Worm (Caenorhabditis elegans): Measurements from ENCODE around the gene Y116A8C.19.
A peak's percentile ranks its signal among the peaks of the same experiment; 100 is the strongest.

Y116A8C.19 gene

DNA sequence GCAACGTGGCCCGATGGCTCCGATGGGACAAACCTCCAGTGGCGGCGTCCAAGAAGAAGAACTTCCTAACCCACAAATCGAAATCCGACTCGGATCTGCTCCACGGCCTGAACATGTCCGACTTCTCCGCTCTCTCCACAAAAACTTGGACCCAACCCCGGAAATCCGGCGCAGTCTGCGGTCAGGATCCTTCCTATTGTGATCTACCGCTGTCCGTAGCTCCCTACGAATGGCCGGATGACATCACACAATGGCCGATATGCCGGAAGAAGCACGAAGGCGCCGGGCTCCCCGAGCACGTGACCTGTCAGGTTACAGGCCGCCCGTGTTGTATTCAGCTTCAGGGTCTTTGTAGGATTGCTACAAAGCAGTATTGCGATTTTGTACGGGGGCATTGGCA is 29.2 kb downstream of the Y116A8C.19 start:
- TF ChIP-seq dsc-1 (tag; optimal IDR thresholded peaks at IDR 0.05): no peak
- TF ChIP-seq swsn-7 (tag; optimal IDR thresholded peaks at IDR 0.05): no peak
- TF ChIP-seq irx-1 (tag; optimal IDR thresholded peaks at IDR 0.05): no peak
- TF ChIP-seq sptf-1 (tag; optimal IDR thresholded peaks at IDR 0.05): no peak
- TF ChIP-seq fos-1 (tag; optimal IDR thresholded peaks at IDR 0.05): no peak
- TF ChIP-seq pax-3 (tag; optimal IDR thresholded peaks at IDR 0.05): no peak
- no peak for TF ChIP-seq mdl-1 (tag; optimal IDR thresholded peaks at IDR 0.05)
- no peak for TF ChIP-seq ceh-8 (GFP tag; optimal IDR thresholded peaks at IDR 0.05)

DNA sequence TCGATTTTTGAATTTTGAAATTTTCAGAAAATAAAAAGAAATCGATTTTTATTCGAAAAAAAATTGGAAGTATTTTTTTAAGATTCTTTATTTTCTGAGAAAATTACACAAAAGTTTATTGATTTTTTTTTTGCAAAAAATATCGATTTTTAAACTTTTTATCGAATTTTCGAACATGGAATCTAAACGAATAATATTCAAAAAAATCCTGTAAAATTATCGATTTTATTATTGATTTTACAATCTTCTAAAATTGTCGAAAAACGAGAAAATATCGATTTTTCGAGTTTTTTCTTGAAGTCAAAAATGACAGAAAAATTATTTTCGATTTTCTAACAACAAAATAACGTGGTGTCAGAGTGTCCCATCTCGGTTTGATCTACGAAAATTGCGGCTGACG is 33.7 kb downstream of the Y116A8C.19 start:
- TF ChIP-seq nhr-19 (GFP tag; conservative IDR thresholded peaks at IDR 0.05) (no peak), lir-3 (tag; optimal IDR thresholded peaks at IDR 0.05; ENCODE audit: poor library complexity) (no peak), ceh-63 (GFP tag; optimal IDR thresholded peaks at IDR 0.05) (no peak), grh-1 (GFP tag; IDR thresholded peaks at IDR 0.05) (no peak), Y116A8C.19 (tag; optimal IDR thresholded peaks at IDR 0.05; ENCODE audit: borderline replicate concordance) (no peak), C04F5.9 (tag; optimal IDR thresholded peaks at IDR 0.05) (no peak), unc-62 (GFP tag; optimal IDR thresholded peaks at IDR 0.05) (no peak), ceh-8 (GFP tag; optimal IDR thresholded peaks at IDR 0.05) (no peak), F16B12.6 (tag; optimal IDR thresholded peaks at IDR 0.05) (no peak), unc-130 (tag; optimal IDR thresholded peaks at IDR 0.05) (no peak), ztf-11 (tag; optimal IDR thresholded peaks at IDR 0.05) (no peak), mef-2 (tag; optimal IDR thresholded peaks at IDR 0.05) (no peak), nhr-12 (tag; optimal IDR thresholded peaks at IDR 0.05) (no peak), tlp-1 (tag; optimal IDR thresholded peaks at IDR 0.05) (no peak)

- TF ChIP-seq sox-4 (tag; optimal IDR thresholded peaks at IDR 0.05): peak; percentile 78
- TF ChIP-seq ceh-8 (GFP tag; optimal IDR thresholded peaks at IDR 0.05): no peak
- TF ChIP-seq pqm-1 (tag; optimal IDR thresholded peaks at IDR 0.05): no peak
- TF ChIP-seq mef-2 (tag; optimal IDR thresholded peaks at IDR 0.05): no peak
- TF ChIP-seq nhr-71 (tag; optimal IDR thresholded peaks at IDR 0.05): peak; percentile 88
- TF ChIP-seq unc-130 (tag; optimal IDR thresholded peaks at IDR 0.05): peak; percentile 88
- TF ChIP-seq aha-1 (tag; optimal IDR thresholded peaks at IDR 0.05): no peak
- TF ChIP-seq mdl-1 (tag; optimal IDR thresholded peaks at IDR 0.05): peak in 1 of 2 experiments; percentile 22
- peak; percentile 61 for TF ChIP-seq snpc-4 (tag; optimal IDR thresholded peaks at IDR 0.05)
- TF ChIP-seq dpl-1 (GFP tag; optimal IDR thresholded peaks at IDR 0.05): peak; percentile 93 to 96 (median 94)
- TF ChIP-seq zip-4 (GFP tag; optimal IDR thresholded peaks at IDR 0.05): no peak
- peak; percentile 77 for TF ChIP-seq mep-1 (tag; optimal IDR thresholded peaks at IDR 0.05)
- peak; percentile 89 for TF ChIP-seq irx-1 (tag; optimal IDR thresholded peaks at IDR 0.05)
- TF ChIP-seq nhr-28 (tag; optimal IDR thresholded peaks at IDR 0.05): no peak
- TF ChIP-seq fkh-10 (GFP tag; optimal IDR thresholded peaks at IDR 0.05): no peak
- peak; percentile 51 for TF ChIP-seq skn-1 (tag; optimal IDR thresholded peaks at IDR 0.05)
- peak; percentile 95 for TF ChIP-seq lir-3 (tag; optimal IDR thresholded peaks at IDR 0.05; ENCODE audit: poor library complexity)
- peak; percentile 88 for TF ChIP-seq tbx-2 (tag; optimal IDR thresholded peaks at IDR 0.05)
- peak; percentile 92 for TF ChIP-seq ceh-90 (tag; optimal IDR thresholded peaks at IDR 0.05)
- TF ChIP-seq nhr-84 (tag; optimal IDR thresholded peaks at IDR 0.05): no peak
- no peak for TF ChIP-seq ces-1 (GFP tag; optimal IDR thresholded peaks at IDR 0.05)
- no peak for TF ChIP-seq fos-1 (tag; optimal IDR thresholded peaks at IDR 0.05)
- peak; percentile 17 for TF ChIP-seq lin-39 (tag; optimal IDR thresholded peaks at IDR 0.05)
- peak; percentile 76 for TF ChIP-seq swsn-7 (tag; optimal IDR thresholded peaks at IDR 0.05)
- TF ChIP-seq ceh-88 (GFP tag; IDR thresholded peaks at IDR 0.05): peak; percentile 25; the same call in 1 of the 2 replicates
- TF ChIP-seq nhr-90 (tag; optimal IDR thresholded peaks at IDR 0.05; ENCODE audit: poor library complexity): peak; percentile 91
- TF ChIP-seq hlh-4 (tag; optimal IDR thresholded peaks at IDR 0.05): no peak
- TF ChIP-seq lin-35 (GFP tag; optimal IDR thresholded peaks at IDR 0.05): peak; percentile 97
- TF ChIP-seq sup-37 (GFP tag; optimal IDR thresholded peaks at IDR 0.05): peak; percentile 19
- TF ChIP-seq ceh-82 (tag; optimal IDR thresholded peaks at IDR 0.05): peak; percentile 18 to 80 (median 67)
- TF ChIP-seq nhr-77 (tag; optimal IDR thresholded peaks at IDR 0.05): no peak
- TF ChIP-seq nhr-11 (tag; optimal IDR thresholded peaks at IDR 0.05): no peak
- no peak for TF ChIP-seq lin-14 (GFP tag; optimal IDR thresholded peaks at IDR 0.05)
- TF ChIP-seq ztf-11 (tag; optimal IDR thresholded peaks at IDR 0.05): peak in 1 of 2 experiments; percentile 85
- peak; percentile 86 for TF ChIP-seq dsc-1 (tag; optimal IDR thresholded peaks at IDR 0.05)
- no peak for TF ChIP-seq hpl-2 (GFP tag; optimal IDR thresholded peaks at IDR 0.05)
- TF ChIP-seq isw-1 (GFP tag; IDR thresholded peaks at IDR 0.05): peak; percentile 69
- no peak for TF ChIP-seq zag-1 (tag; optimal IDR thresholded peaks at IDR 0.05)
These were observed 44.0 kb downstream of the Y116A8C.19 start, which contains the start of gene rom-4 for ce11 chrIV:16995425-16995824. TSS of gene rom-4 (plus strand) at chrIV:16995822.
